Worm (Caenorhabditis elegans) whole organism, late embryonic: ENCODE measurements around the gene cls-3.

ENCODE experiments used
- ama-1 ChIP-seq: fragments of 150-350 bp; optimal IDR thresholded peaks from 2 replicates; lab custom pipeline; 2014
- che-1 ChIP-seq: sonication (generic microtip); optimal IDR thresholded peaks from 2 replicates; lab custom pipeline; 2016; ENCODE audit warnings: mild to moderate bottlenecking, missing genetic modification characterization, missing compliant biosample characterization
- hlh-13 ChIP-seq: fragments of 200-800 bp; sonication (Bioruptor generic); optimal IDR thresholded peaks from 2 replicates; lab custom pipeline; 2018; ENCODE audit warnings: mild to moderate bottlenecking, missing genetic modification characterization, missing compliant biosample characterization
- hlh-15 ChIP-seq: sonication (generic microtip); optimal IDR thresholded peaks from 2 replicates; lab custom pipeline; 2016; ENCODE audit warnings: missing genetic modification characterization, missing compliant biosample characterization
- hlh-30 ChIP-seq: sonication (generic microtip); optimal IDR thresholded peaks from 2 replicates; lab custom pipeline; 2017; ENCODE audit warnings: antibody characterized with exemption, missing genetic modification characterization, missing compliant biosample characterization; ENCODE audit not compliant: insufficient read depth
- hlh-6 ChIP-seq: sonication (generic microtip); optimal IDR thresholded peaks from 2 replicates; lab custom pipeline; 2016; ENCODE audit warnings: missing genotype, missing genetic modification characterization, missing compliant biosample characterization
- pat-9 ChIP-seq: fragments of 200-800 bp; sonication (Bioruptor generic); optimal IDR thresholded peaks from 2 replicates; lab custom pipeline; 2018; ENCODE audit warnings: mild to moderate bottlenecking, missing genetic modification characterization, moderate library complexity, missing compliant biosample characterization
- pax-1 ChIP-seq: fragments of 150-350 bp; optimal IDR thresholded peaks from 2 replicates; lab custom pipeline; 2014; ENCODE audit warnings: missing biosample characterization, missing genetic modification characterization
- pha-4 ChIP-seq: fragments of 150-350 bp; optimal IDR thresholded peaks from 2 replicates; lab custom pipeline; 2018; ENCODE audit warnings: missing biosample characterization, missing genetic modification reagents, missing genetic modification characterization

DNA sequence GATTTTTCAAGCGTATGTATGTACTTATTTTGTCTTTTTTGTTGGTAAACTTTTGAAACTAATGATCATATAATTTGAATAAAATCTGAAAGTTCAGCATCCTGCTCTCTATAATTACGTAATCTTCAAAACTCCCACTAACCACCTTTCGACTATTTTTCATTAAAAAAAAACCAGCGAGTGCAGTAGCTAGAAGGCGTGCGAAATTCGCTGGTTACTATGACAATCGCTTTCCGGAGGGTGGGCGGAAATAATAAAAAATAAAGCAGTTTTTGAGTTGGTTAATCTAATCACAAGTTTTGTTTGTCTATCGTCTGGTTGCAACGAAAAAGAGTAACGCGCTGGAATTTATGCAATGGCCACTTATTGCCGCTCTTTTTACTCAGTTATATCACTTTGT is 36.1 kb downstream of the cls-3 start, which contains the start of gene irld-34:
- TF ChIP-seq ama-1 (no peak), che-1 (tag; lab: Kevin White, UChicago) (no peak), pax-1 (tag; lab: Kevin White, UChicago) (no peak), hlh-30 (tag; lab: Kevin White, UChicago) (no peak), pat-9 (tag; lab: Kevin White, UChicago) (no peak), hlh-13 (GFP tag; lab: Kevin White, UChicago) (no peak), hlh-15 (tag; lab: Kevin White, UChicago) (no peak), hlh-6 (tag; lab: Kevin White, UChicago) (no peak), pha-4 (no peak)
